Worm (Caenorhabditis elegans): ENCODE results near the gene C06B8.2.

DNA sequence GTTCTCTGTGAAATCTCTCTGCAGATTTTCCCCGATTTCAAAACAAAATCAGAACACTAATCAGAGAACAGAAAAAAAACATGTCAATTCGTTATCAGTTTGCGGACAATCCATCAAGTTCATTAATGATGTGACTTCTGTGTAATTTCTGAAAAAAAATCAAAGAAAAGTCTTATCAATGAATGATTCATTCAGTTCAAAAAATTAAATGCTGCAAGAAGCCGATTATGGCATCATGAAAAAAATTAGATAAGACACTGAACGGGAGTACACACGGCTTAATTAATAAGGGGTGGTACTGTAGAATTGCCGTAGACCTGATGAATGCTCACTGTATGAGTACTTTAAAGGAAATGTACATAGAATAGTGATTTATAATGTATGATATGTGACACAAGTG lies 42.4 kb downstream of the C06B8.2 start:
- TF ChIP-seq lsy-2 (tag; optimal IDR thresholded peaks at IDR 0.05), result no peak
- TF ChIP-seq pha-4 (tag; optimal IDR thresholded peaks at IDR 0.05), result no peak
- TF ChIP-seq lin-13 (tag; optimal IDR thresholded peaks at IDR 0.05), result no peak
- no peak for TF ChIP-seq snpc-4 (tag; optimal IDR thresholded peaks at IDR 0.05)
- TF ChIP-seq blmp-1 (tag; optimal IDR thresholded peaks at IDR 0.05), result no peak
- TF ChIP-seq nhr-237 (tag; optimal IDR thresholded peaks at IDR 0.05), result no peak
- no peak for TF ChIP-seq unc-39 (tag; optimal IDR thresholded peaks at IDR 0.05)
- no peak for TF ChIP-seq sptf-1 (tag; optimal IDR thresholded peaks at IDR 0.05)
- no peak for TF ChIP-seq unc-62 (GFP tag; optimal IDR thresholded peaks at IDR 0.05)
- no peak for TF ChIP-seq ztf-11 (tag; optimal IDR thresholded peaks at IDR 0.05)
- TF ChIP-seq ceh-83 (GFP tag; optimal IDR thresholded peaks at IDR 0.05), result no peak
- TF ChIP-seq mab-5 (tag; optimal IDR thresholded peaks at IDR 0.05), result no peak
- TF ChIP-seq ceh-43 (GFP tag; optimal IDR thresholded peaks at IDR 0.05), result no peak

Data from whole organism, mixed stage, embryonic.